Fruit fly (Drosophila melanogaster) whole organism, embryonic: ENCODE results near the gene dpy.

Source experiments
- Adf1 ChIP-seq: fragments of 200-800 bp; sonication (Bioruptor generic); IDR thresholded peaks from 2 replicates; pipeline ENCODE4 v1.3.6; 2022; ENCODE audit warnings: missing biosample characterization, missing genetic modification characterization
- Blimp-1 ChIP-seq: fragments of 200-800 bp; sonication (Bioruptor generic); optimal IDR thresholded peaks from 3 replicates; lab custom pipeline; 2018; ENCODE audit warnings: missing biosample characterization, missing genetic modification characterization, mild to moderate bottlenecking, moderate library complexity, missing genetic modification reagents
- CG10959 ChIP-seq: fragments of 200-800 bp; sonication (Bioruptor generic); IDR thresholded peaks from 2 replicates; pipeline ENCODE4 v1.3.6; 2022; ENCODE audit warnings: missing biosample characterization, missing genetic modification characterization
- CG11456 ChIP-seq: fragments of 200-800 bp; sonication (Bioruptor generic); IDR thresholded peaks from 3 replicates; pipeline ENCODE4 v1.3.6; 2022; ENCODE audit warnings: missing biosample characterization, missing genetic modification characterization
- CG13894 ChIP-seq: fragments of 200-800 bp; sonication (Bioruptor generic); optimal IDR thresholded peaks from 3 replicates; lab custom pipeline; 2018; ENCODE audit warnings: missing biosample characterization, mild to moderate bottlenecking, missing genetic modification characterization, moderate library complexity
- CG15601 ChIP-seq: fragments of 200-800 bp; sonication (Bioruptor generic); optimal IDR thresholded peaks from 3 replicates; lab custom pipeline; 2019; ENCODE audit warnings: missing biosample characterization, mild to moderate bottlenecking, missing genetic modification characterization, moderate library complexity
- CG18619 ChIP-seq: fragments of 200-800 bp; sonication (Bioruptor generic); optimal IDR thresholded peaks from 3 replicates; lab custom pipeline; 2017; ENCODE audit warnings: missing biosample characterization, mild to moderate bottlenecking, missing genetic modification characterization
- CG34376 ChIP-seq: fragments of 200-800 bp; sonication (Bioruptor generic); optimal IDR thresholded peaks from 2 replicates; lab custom pipeline; 2018; ENCODE audit warnings: missing biosample characterization, mild to moderate bottlenecking, missing genetic modification characterization
- CG4360 ChIP-seq: fragments of 200-800 bp; sonication (Bioruptor generic); IDR thresholded peaks from 2 replicates; pipeline ENCODE4 v1.3.6; 2022; ENCODE audit warnings: missing biosample characterization, missing genetic modification characterization
- CG43689 ChIP-seq: fragments of 200-800 bp; sonication (Bioruptor generic); IDR thresholded peaks from 2 replicates; pipeline ENCODE4 v1.3.6; 2022; ENCODE audit warnings: missing biosample characterization, missing genetic modification characterization
- CG4404 ChIP-seq: fragments of 200-800 bp; sonication (Bioruptor generic); IDR thresholded peaks from 2 replicates; pipeline ENCODE4 v1.3.6; 2022; ENCODE audit warnings: missing biosample characterization, missing genetic modification characterization
- CG6689 ChIP-seq: fragments of 200-800 bp; sonication (Bioruptor generic); IDR thresholded peaks from 2 replicates; pipeline ENCODE4 v1.3.6; 2022; ENCODE audit warnings: missing biosample characterization, missing genetic modification characterization
- CG8765 ChIP-seq: fragments of 200-800 bp; sonication (Bioruptor generic); IDR thresholded peaks from 2 replicates; pipeline ENCODE4 v1.3.6; 2022; ENCODE audit warnings: missing biosample characterization, missing genetic modification characterization
- CoRest ChIP-seq: fragments of 200-800 bp; sonication (Bioruptor generic); optimal IDR thresholded peaks from 3 replicates; lab custom pipeline; 2018; ENCODE audit warnings: missing biosample characterization, mild to moderate bottlenecking, missing genetic modification characterization, moderate library complexity
- D19B ChIP-seq: fragments of 200-800 bp; sonication (Bioruptor generic); optimal IDR thresholded peaks from 2 replicates; lab custom pipeline; 2017; ENCODE audit warnings: missing biosample characterization, mild to moderate bottlenecking, missing genetic modification characterization
- Drgx ChIP-seq: fragments of 200-800 bp; sonication (Bioruptor generic); IDR thresholded peaks from 2 replicates; pipeline ENCODE4 v1.3.6; 2022; ENCODE audit warnings: missing biosample characterization, missing genetic modification characterization
- E2f2 ChIP-seq: fragments of 200-800 bp; sonication (Bioruptor generic); IDR thresholded peaks from 2 replicates; pipeline ENCODE4 v1.3.6; 2022; ENCODE audit warnings: missing biosample characterization, missing genetic modification characterization
- Ets65A ChIP-seq: fragments of 200-800 bp; sonication (Bioruptor generic); peaks from one replicate; lab custom pipeline; 2016; ENCODE audit warnings: missing biosample characterization, missing genetic modification characterization
- Ets97D ChIP-seq: fragments of 200-800 bp; sonication (Bioruptor generic); optimal IDR thresholded peaks from 3 replicates; lab custom pipeline; 2016; ENCODE audit warnings: missing biosample characterization, missing genetic modification characterization
- Hey ChIP-seq: fragments of 200-800 bp; sonication (Bioruptor generic); optimal IDR thresholded peaks from 3 replicates; lab custom pipeline; 2018; ENCODE audit warnings: missing biosample characterization, mild to moderate bottlenecking, missing genetic modification characterization
- Hsf ChIP-seq: fragments of 200-800 bp; sonication (Bioruptor generic); optimal IDR thresholded peaks from 3 replicates; lab custom pipeline; 2016; ENCODE audit warnings: missing biosample characterization, missing genetic modification characterization
- Mad ChIP-seq: fragments of 200-800 bp; sonication (Bioruptor generic); optimal IDR thresholded peaks from 2 replicates; lab custom pipeline; 2016; ENCODE audit warnings: missing biosample characterization, missing genetic modification characterization
- Max ChIP-seq: fragments of 200-800 bp; sonication (Bioruptor generic); optimal IDR thresholded peaks from 2 replicates; lab custom pipeline; 2016; ENCODE audit warnings: missing biosample characterization, mild to moderate bottlenecking, missing genetic modification characterization
- Nf-YA ChIP-seq: fragments of 200-800 bp; sonication (Bioruptor generic); IDR thresholded peaks from 2 replicates; pipeline ENCODE4 v1.3.6; 2022; ENCODE audit warnings: missing biosample characterization, missing genetic modification characterization
- Ravus ChIP-seq: fragments of 200-800 bp; sonication (Bioruptor generic); IDR thresholded peaks from 2 replicates; pipeline ENCODE4 v1.3.6; 2022; ENCODE audit warnings: missing biosample characterization, missing genetic modification characterization
- Rfx ChIP-seq: fragments of 200-800 bp; sonication (Bioruptor generic); IDR thresholded peaks from 2 replicates; pipeline ENCODE4 v1.3.6; 2022; ENCODE audit warnings: missing biosample characterization, missing genetic modification characterization
- Sry-δ ChIP-seq: fragments of 200-800 bp; sonication (Bioruptor generic); optimal IDR thresholded peaks from 2 replicates; lab custom pipeline; 2016; ENCODE audit warnings: missing biosample characterization, missing genetic modification characterization
- Xrp1 ChIP-seq: fragments of 200-800 bp; sonication (Bioruptor generic); IDR thresholded peaks from 2 replicates; pipeline ENCODE4 v1.3.6; 2022; ENCODE audit warnings: missing biosample characterization, missing genetic modification characterization
- ara ChIP-seq: fragments of 200-800 bp; sonication (Bioruptor generic); IDR thresholded peaks from 2 replicates; pipeline ENCODE4 v1.3.6; 2022; ENCODE audit warnings: missing biosample characterization, missing genetic modification characterization
- bcd ChIP-seq: fragments of 200-800 bp; sonication (Bioruptor generic); optimal IDR thresholded peaks from 2 replicates; lab custom pipeline; 2017; ENCODE audit warnings: missing biosample characterization, mild to moderate bottlenecking, missing genetic modification characterization
- dan ChIP-seq: fragments of 200-800 bp; sonication (Bioruptor generic); IDR thresholded peaks from 2 replicates; pipeline ENCODE4 v1.3.6; 2022; ENCODE audit warnings: missing biosample characterization, missing genetic modification characterization
- dmrt11E ChIP-seq: fragments of 200-800 bp; sonication (Bioruptor generic); optimal IDR thresholded peaks from 3 replicates; lab custom pipeline; 2018; ENCODE audit warnings: missing biosample characterization, mild to moderate bottlenecking, missing genetic modification characterization, moderate library complexity
- eve ChIP-seq, 2 experiments: fragments of >200 bp; optimal IDR thresholded peaks; 2 replicates each; lab custom pipeline; 2017; ENCODE audit warnings: missing biosample characterization in 2 of 2, missing genetic modification characterization in 2 of 2
- ind ChIP-seq: fragments of 200-800 bp; sonication (Bioruptor generic); optimal IDR thresholded peaks from 3 replicates; lab custom pipeline; 2016; ENCODE audit warnings: missing biosample characterization, missing genetic modification characterization
- insv ChIP-seq, 2 experiments: fragments of 200-800 bp; sonication (Bioruptor generic); optimal IDR thresholded peaks; 3 replicates each; lab custom pipeline; 2016 to 2018; ENCODE audit warnings: missing biosample characterization in 2 of 2, missing genetic modification characterization in 2 of 2
- lilli ChIP-seq: fragments of 200-800 bp; sonication (Bioruptor generic); optimal IDR thresholded peaks from 3 replicates; lab custom pipeline; 2016; ENCODE audit warnings: missing biosample characterization, missing genetic modification characterization
- prd ChIP-seq, 3 experiments: fragments of >200 bp in 2 of 3; fragments of 200-800 bp in 1 of 3; sonication (Bioruptor generic) in 1 of 3; optimal IDR thresholded peaks in 2 of 3; IDR thresholded peaks in 1 of 3; 2 replicates in 2 of 3; 3 replicates in 1 of 3; pipeline versions ENCODE4 v1.3.6 to Lab custom; 2017 to 2022; ENCODE audit warnings: missing biosample characterization in 1 of 3, missing genetic modification characterization in 1 of 3
- pros ChIP-seq: fragments of 200-800 bp; sonication (Bioruptor generic); optimal IDR thresholded peaks from 3 replicates; lab custom pipeline; 2019; ENCODE audit warnings: missing biosample characterization, mild to moderate bottlenecking, missing genetic modification characterization, moderate library complexity
- sens ChIP-seq: fragments of 200-800 bp; sonication (Bioruptor generic); peaks from one replicate; lab custom pipeline; 2016; ENCODE audit warnings: missing biosample characterization, missing genetic modification characterization
- slp2 ChIP-seq: fragments of 200-800 bp; sonication (Bioruptor generic); optimal IDR thresholded peaks from 2 replicates; lab custom pipeline; 2016; ENCODE audit warnings: missing biosample characterization, missing genetic modification characterization
- stwl ChIP-seq: fragments of 200-800 bp; sonication (Bioruptor generic); optimal IDR thresholded peaks from 3 replicates; lab custom pipeline; 2018; ENCODE audit warnings: missing biosample characterization, mild to moderate bottlenecking, missing genetic modification characterization, moderate library complexity
- vnd ChIP-seq: fragments of 200-800 bp; sonication (Bioruptor generic); IDR thresholded peaks from 3 replicates; pipeline ENCODE4 v1.3.6; 2022; ENCODE audit warnings: missing biosample characterization, missing genetic modification characterization; ENCODE audit not compliant: partially characterized antibody
- yki ChIP-seq: fragments of >200 bp; optimal IDR thresholded peaks from 3 replicates; lab custom pipeline; 2018
- zen ChIP-seq: fragments of 200-800 bp; sonication (Bioruptor generic); optimal IDR thresholded peaks from 3 replicates; lab custom pipeline; 2018; ENCODE audit warnings: missing biosample characterization, mild to moderate bottlenecking, missing genetic modification characterization, moderate library complexity
- zfh1 ChIP-seq: fragments of 200-800 bp; sonication (Bioruptor generic); IDR thresholded peaks from 3 replicates; pipeline ENCODE4 v1.3.6; 2022; ENCODE audit warnings: missing biosample characterization, missing genetic modification characterization

Gene dpy

DNA sequence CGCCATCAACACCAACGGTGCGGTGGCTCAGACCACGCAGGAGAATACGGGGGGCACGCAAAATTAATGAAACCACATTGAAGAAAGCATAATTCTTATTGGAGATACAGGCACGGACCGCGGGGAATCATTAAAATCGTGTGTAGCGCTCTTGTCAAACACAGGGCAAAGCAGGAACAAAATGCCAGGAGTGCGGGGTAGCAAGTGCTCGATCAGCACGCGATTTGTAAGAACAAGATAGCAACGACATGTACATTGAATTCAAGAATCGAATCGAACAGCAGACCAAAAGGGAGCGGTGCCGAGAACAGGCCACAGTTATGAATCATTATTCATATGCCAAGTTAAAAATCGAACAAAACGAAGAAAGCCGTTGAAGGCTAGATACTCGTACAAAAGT lies 12.9 kb upstream of the dpy start:
- TF ChIP-seq E2f2 = no peak
- TF ChIP-seq CG43689 (GFP tag; lab: Robert Waterston, UW) = no peak
- TF ChIP-seq Ets65A = peak; percentile 64
- no peak for TF ChIP-seq CG13894 (tag; lab: Kevin White, UChicago)
- TF ChIP-seq slp2 (GFP tag; lab: Kevin White, UChicago) = no peak
- TF ChIP-seq D19B = peak; percentile 6

DNA sequence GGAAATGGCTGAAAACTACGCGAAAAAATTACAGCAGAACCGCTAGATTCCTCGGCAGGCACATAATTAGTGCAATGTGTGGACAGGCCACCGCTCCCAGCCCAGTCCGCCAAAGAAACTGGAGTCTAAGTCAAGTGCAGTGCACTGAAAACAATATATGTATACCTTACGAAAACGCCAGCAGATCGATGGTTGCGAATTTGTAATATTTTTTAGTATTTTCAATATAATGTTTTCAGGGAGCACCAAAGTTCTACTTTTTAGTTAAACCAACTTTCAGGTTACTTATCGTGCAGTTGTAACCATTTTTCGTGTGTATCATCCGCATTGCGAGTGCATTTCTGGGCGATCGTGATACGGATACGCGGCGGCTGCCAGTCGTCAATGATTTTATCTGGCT lies 7.8 kb upstream of the dpy start:
- TF ChIP-seq Drgx (GFP tag; lab: Robert Waterston, UW) (peak; percentile 39; the same call in 1 of the 2 replicates), Ravus (GFP tag; lab: Robert Waterston, UW) (no peak), CoRest (tag; lab: Kevin White, UChicago) (no peak)

DNA sequence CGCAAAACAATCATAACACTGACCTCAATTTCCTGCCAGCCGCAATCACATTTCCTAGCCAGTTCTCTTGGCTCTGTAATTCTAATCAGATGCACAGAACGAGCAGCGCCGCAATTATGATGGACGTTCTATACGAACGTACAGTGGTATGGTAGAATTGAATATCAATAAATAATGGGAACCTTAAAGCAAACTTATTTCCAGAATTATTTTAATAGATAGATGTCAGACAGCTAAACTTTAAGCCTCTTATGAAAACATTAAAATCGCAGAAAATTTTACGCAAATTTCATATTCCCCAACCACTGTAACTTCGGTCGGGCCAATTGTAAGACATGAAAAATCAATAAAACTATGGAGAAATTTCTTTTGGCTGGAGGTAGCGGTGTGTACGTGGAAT lies 5.1 kb upstream of the dpy start:
- TF ChIP-seq prd (optimal IDR thresholded peaks at IDR 0.05; lab: Kevin White, UChicago) (no peak), prd (GFP tag; IDR thresholded peaks at IDR 0.05; lab: Robert Waterston, UW) (peak; percentile 83), stwl (tag; lab: Kevin White, UChicago) (no peak), ara (GFP tag; lab: Robert Waterston, UW) (peak; percentile 53; the same call in 1 of the 2 replicates), CG4404 (GFP tag; lab: Robert Waterston, UW) (peak; percentile 50; the same call in 1 of the 2 replicates), Blimp-1 (GFP tag; lab: Kevin White, UChicago) (peak; percentile 11), dmrt11E (tag; lab: Kevin White, UChicago) (peak; percentile 14), vnd (GFP tag; lab: Robert Waterston, UW) (no peak), CG6689 (peak; percentile 50; the same call in 1 of the 2 replicates), dan (GFP tag; lab: Robert Waterston, UW) (peak; percentile 6; the same call in 1 of the 2 replicates), zen (peak; percentile 47), Ets97D (GFP tag; lab: Kevin White, UChicago) (no peak), CG8765 (GFP tag; lab: Robert Waterston, UW) (peak; percentile 58; the same call in 1 of the 2 replicates), CG10959 (GFP tag; lab: Robert Waterston, UW) (0 out of 2 replicates have a peak, but pooled peaks have one; percentile 33), Rfx (no peak), ind (GFP tag; lab: Kevin White, UChicago) (no peak), sens (GFP tag; lab: Kevin White, UChicago) (peak; percentile 57), Drgx (GFP tag; lab: Robert Waterston, UW) (peak; percentile 72), Hsf (GFP tag; lab: Kevin White, UChicago) (no peak), zfh1 (peak; percentile 33; the same call in 1 of the 3 replicates), Xrp1 (GFP tag; lab: Robert Waterston, UW) (peak; percentile 61; the same call in 1 of the 2 replicates)

- TF ChIP-seq bcd = no peak
- TF ChIP-seq yki (lab: Kevin White, UChicago) = no peak
- TF ChIP-seq CG11456 (GFP tag; lab: Robert Waterston, UW) = no peak
- no peak for TF ChIP-seq Adf1 (GFP tag; lab: Robert Waterston, UW)
- TF ChIP-seq Mad (GFP tag; lab: Kevin White, UChicago) = no peak
- TF ChIP-seq, all 482 proteins: peak for 0
Observed at dm6 chr2L:4599812-4600454, 14.2 kb downstream of the dpy start.

dm6 chr2L:4597580-4597979 lies 16.5 kb downstream of the dpy start:
- TF ChIP-seq Sry-δ (GFP tag; lab: Kevin White, UChicago) (no peak), eve (GFP tag; optimal IDR thresholded peaks at IDR 0.05; lab: Kevin White, UChicago) (no peak), zen (peak; percentile 21), lilli (GFP tag; lab: Kevin White, UChicago) (no peak), Max (GFP tag; lab: Kevin White, UChicago) (no peak), insv (GFP tag; optimal IDR thresholded peaks at IDR 0.05; lab: Kevin White, UChicago) (peak in 1 of 2 experiments; percentile 35), pros (GFP tag; lab: Kevin White, UChicago) (no peak), CG4360 (GFP tag; lab: Robert Waterston, UW) (0 out of 2 replicates have a peak, but pooled peaks have one; percentile 36), Hey (tag; lab: Kevin White, UChicago) (no peak), CG15601 (no peak), CG34376 (no peak), Nf-YA (GFP tag; lab: Robert Waterston, UW) (no peak), CG18619 (GFP tag; lab: Kevin White, UChicago) (no peak)
